Worm (Caenorhabditis elegans) whole organism, L3 larva: ENCODE results near the gene sru-37.

ENCODE experiments used
- egl-27 ChIP-seq: sonication (generic microtip); optimal IDR thresholded peaks from 4 replicates; lab custom pipeline; 2017; ENCODE audit warnings: missing biosample characterization, missing genetic modification reagents, missing genetic modification characterization
- unc-39 ChIP-seq: sonication (generic microtip); optimal IDR thresholded peaks from 4 replicates; lab custom pipeline; 2017; ENCODE audit warnings: missing biosample characterization, missing genetic modification characterization
- unc-62 ChIP-seq: fragments of 150-350 bp; sonication (generic microtip); optimal IDR thresholded peaks from 4 replicates; lab custom pipeline; 2014; ENCODE audit warnings: missing biosample characterization, missing genetic modification reagents, missing genetic modification characterization

- no peak for TF ChIP-seq egl-27 (tag; lab: Kevin White, UChicago)
- no peak for TF ChIP-seq unc-62
- no peak for TF ChIP-seq unc-39 (tag; lab: Kevin White, UChicago)
Measured at ce11 chrV:9833900-9834299, 28.6 kb downstream of the sru-37 start, which contains the start of gene sru-40.
